Worm (Caenorhabditis elegans) whole organism, young adult: Measurements from ENCODE around the gene C50F7.3.

ENCODE experiments used
- F22D6.2 ChIP-seq: sonication (generic microtip); optimal IDR thresholded peaks from 2 replicates; lab custom pipeline; 2016; ENCODE audit warnings: mild to moderate bottlenecking, missing genetic modification characterization, missing compliant biosample characterization
- bed-1 ChIP-seq: fragments of 200-800 bp; sonication (Bioruptor generic); IDR thresholded peaks from 2 replicates; pipeline ENCODE4 v1.3.6; 2022; ENCODE audit warnings: missing genetic modification reagents, missing genetic modification characterization, missing compliant biosample characterization
- hsf-1 ChIP-seq: fragments of 200-800 bp; sonication (Bioruptor generic); IDR thresholded peaks from 2 replicates; pipeline ENCODE4 v1.3.6; 2022; ENCODE audit warnings: missing genetic modification reagents, missing genetic modification characterization, missing compliant biosample characterization
- mes-4 ChIP-seq: sonication (generic microtip); optimal IDR thresholded peaks from 2 replicates; lab custom pipeline; 2016; ENCODE audit warnings: missing genotype, missing genetic modification characterization, missing compliant biosample characterization
- nfya-1 ChIP-seq: sonication (generic microtip); optimal IDR thresholded peaks from 2 replicates; lab custom pipeline; 2017; ENCODE audit warnings: antibody characterized with exemption, missing compliant biosample characterization, missing genetic modification characterization, borderline replicate concordance; ENCODE audit not compliant: insufficient read depth
- nhr-120 ChIP-seq: fragments of 200-800 bp; sonication (Bioruptor generic); IDR thresholded peaks from 2 replicates; pipeline ENCODE4 v1.3.6; 2022; ENCODE audit warnings: missing genetic modification characterization, missing compliant biosample characterization
- repo-1 ChIP-seq: sonication (generic microtip); optimal IDR thresholded peaks from 2 replicates; lab custom pipeline; 2017; ENCODE audit warnings: mild to moderate bottlenecking, missing genetic modification characterization, missing compliant biosample characterization
- sptf-2 ChIP-seq: fragments of 200-800 bp; sonication (Bioruptor generic); optimal IDR thresholded peaks from 2 replicates; lab custom pipeline; 2018; ENCODE audit warnings: mild to moderate bottlenecking, missing genetic modification characterization, missing compliant biosample characterization
- tbp1 ChIP-seq: fragments of 200-800 bp; sonication (Bioruptor generic); optimal IDR thresholded peaks from 2 replicates; lab custom pipeline; 2018; ENCODE audit warnings: mild to moderate bottlenecking, missing genetic modification characterization, missing compliant biosample characterization
- unc-62 ChIP-seq: fragments of 150-350 bp; optimal IDR thresholded peaks from 2 replicates; lab custom pipeline; 2014; ENCODE audit warnings: missing biosample characterization, missing genetic modification reagents, missing genetic modification characterization

Gene C50F7.3

DNA sequence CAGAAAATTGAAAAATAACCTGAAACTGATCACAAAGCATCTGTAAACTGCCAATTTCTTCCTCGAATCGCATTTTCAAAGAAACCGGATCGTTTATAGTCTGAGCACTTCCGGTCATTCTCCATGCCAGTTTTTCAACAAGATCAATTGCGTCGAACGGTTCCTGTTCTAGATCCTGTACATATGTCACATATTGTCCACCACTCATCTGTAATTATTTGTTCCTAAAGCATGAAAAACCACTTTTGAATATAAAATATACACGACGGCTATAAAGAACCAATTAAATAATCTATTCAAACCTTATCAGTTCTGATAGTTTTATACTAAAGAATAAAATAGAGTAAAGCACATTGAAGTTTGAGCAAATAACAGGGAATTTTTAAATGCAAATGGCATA, 50.2 kb downstream of the C50F7.3 start, which contains the start of gene sec-10 (continued):
- TF ChIP-seq hsf-1 (GFP tag; lab: Robert Waterston, UW) = no peak
- no peak for TF ChIP-seq bed-1 (GFP tag; lab: Robert Waterston, UW)
- TF ChIP-seq nhr-120 = no peak
- TF ChIP-seq tbp1 (GFP tag; lab: Kevin White, UChicago) = peak; percentile 19
- no peak for TF ChIP-seq nfya-1 (tag; lab: Kevin White, UChicago)
- TF ChIP-seq repo-1 (tag; lab: Kevin White, UChicago) = peak; percentile 12
- TF ChIP-seq unc-62 (GFP tag; lab: Kevin White, UChicago) = no peak
- TF ChIP-seq sptf-2 (GFP tag; lab: Kevin White, UChicago) = no peak
- no peak for TF ChIP-seq mes-4 (tag; lab: Kevin White, UChicago)
- no peak for TF ChIP-seq F22D6.2 (tag; lab: Kevin White, UChicago)
